Fruit fly (Drosophila melanogaster) whole organism, wandering third instar larva: ENCODE data around the gene Iyd.

Source experiments
- CG32264 ChIP-seq: fragments of 200-800 bp; sonication (Bioruptor generic); optimal IDR thresholded peaks from 2 replicates; lab custom pipeline; 2016; ENCODE audit warnings: missing biosample characterization, missing genetic modification characterization
- CrebA ChIP-seq: fragments of 200-800 bp; sonication (Bioruptor generic); optimal IDR thresholded peaks from 2 replicates; lab custom pipeline; 2016; ENCODE audit warnings: missing biosample characterization, mild to moderate bottlenecking, missing genetic modification characterization, borderline replicate concordance
- Dfd ChIP-seq: fragments of >200 bp; optimal IDR thresholded peaks from 2 replicates; lab custom pipeline; 2017; ENCODE audit warnings: missing biosample characterization, missing genetic modification characterization
- GATAd ChIP-seq: sonication (Bioruptor generic); optimal IDR thresholded peaks from 2 replicates; lab custom pipeline; 2016; ENCODE audit warnings: missing biosample characterization, missing genetic modification characterization
- HLH106 ChIP-seq: fragments of 200-800 bp; optimal IDR thresholded peaks from 3 replicates; lab custom pipeline; 2019; ENCODE audit warnings: missing biosample characterization, mild to moderate bottlenecking, missing genetic modification characterization, moderate library complexity
- Hnf4 ChIP-seq: fragments of 200-800 bp; sonication (Bioruptor generic); optimal IDR thresholded peaks from 2 replicates; lab custom pipeline; 2016; ENCODE audit warnings: missing biosample characterization, mild to moderate bottlenecking, missing genetic modification characterization
- Hr78 ChIP-seq: fragments of >200 bp; optimal IDR thresholded peaks from 2 replicates; lab custom pipeline; 2017; ENCODE audit warnings: missing biosample characterization, missing genetic modification characterization
- Mio ChIP-seq: sonication (Bioruptor generic); optimal IDR thresholded peaks from 2 replicates; lab custom pipeline; 2016; ENCODE audit warnings: missing biosample characterization, missing genetic modification characterization
- Myc ChIP-seq: fragments of >200 bp; optimal IDR thresholded peaks from 2 replicates; lab custom pipeline; 2017
- N ChIP-seq: fragments of >200 bp; optimal IDR thresholded peaks from 2 replicates; lab custom pipeline; 2018; ENCODE audit warnings: missing biosample characterization, missing external identifiers, missing genetic modification characterization
- OdsH ChIP-seq: fragments of 200-800 bp; sonication (Bioruptor generic); optimal IDR thresholded peaks from 2 replicates; lab custom pipeline; 2016; ENCODE audit warnings: missing biosample characterization, mild to moderate bottlenecking, missing genetic modification characterization
- Sp1 ChIP-seq: fragments of 200-800 bp; sonication (Bioruptor generic); optimal IDR thresholded peaks from 3 replicates; lab custom pipeline; 2019; ENCODE audit warnings: missing biosample characterization, mild to moderate bottlenecking, missing genetic modification characterization, moderate library complexity
- Vsx2 ChIP-seq: fragments of 200-300, 225-300 bp; sonication (Bioruptor generic); optimal IDR thresholded peaks from 2 replicates; lab custom pipeline; 2018; ENCODE audit warnings: missing biosample characterization, missing genetic modification characterization; ENCODE audit not compliant: partially characterized antibody
- dl ChIP-seq, 2 experiments: fragments of 175-275, 200-275 bp in 1 of 2; fragments of 200-275 bp in 1 of 2; sonication (Bioruptor generic); optimal IDR thresholded peaks; lab custom pipeline; 2018; ENCODE audit warnings: mild to moderate bottlenecking in 2 of 2, missing biosample characterization in 2 of 2, missing genetic modification characterization in 2 of 2, moderate library complexity in 2 of 2; ENCODE audit not compliant: partially characterized antibody in 2 of 2, insufficient read depth in 1 of 2
- dmrt93B ChIP-seq: fragments of 200-800 bp; sonication (Bioruptor generic); optimal IDR thresholded peaks from 2 replicates; lab custom pipeline; 2018; ENCODE audit warnings: missing biosample characterization, mild to moderate bottlenecking, missing genetic modification characterization
- dsf ChIP-seq: sonication (Bioruptor generic); optimal IDR thresholded peaks from 2 replicates; lab custom pipeline; 2016; ENCODE audit warnings: missing biosample characterization, missing genetic modification characterization, borderline replicate concordance
- fru ChIP-seq: fragments of 200-800 bp; sonication (Bioruptor generic); optimal IDR thresholded peaks from 3 replicates; lab custom pipeline; 2016; ENCODE audit warnings: missing biosample characterization, mild to moderate bottlenecking, missing genetic modification characterization
- h ChIP-seq: fragments of 200-800 bp; sonication (Bioruptor generic); optimal IDR thresholded peaks from 3 replicates; lab custom pipeline; 2016; ENCODE audit warnings: missing biosample characterization, mild to moderate bottlenecking, missing genetic modification characterization
- jim ChIP-seq: fragments of 175-275, 200-325 bp; sonication (Bioruptor generic); optimal IDR thresholded peaks from 2 replicates; lab custom pipeline; 2016; ENCODE audit warnings: missing biosample characterization, mild to moderate bottlenecking, missing genetic modification characterization
- lola ChIP-seq: fragments of >200 bp; optimal IDR thresholded peaks from 2 replicates; lab custom pipeline; 2017; ENCODE audit warnings: missing biosample characterization, missing genetic modification characterization
- psq ChIP-seq: fragments of 200-800 bp; sonication (Bioruptor generic); optimal IDR thresholded peaks from 3 replicates; lab custom pipeline; 2017; ENCODE audit warnings: missing biosample characterization, mild to moderate bottlenecking, missing genetic modification characterization, moderate library complexity
- rgr ChIP-seq: fragments of 200-800 bp; sonication (Bioruptor generic); optimal IDR thresholded peaks from 3 replicates; lab custom pipeline; 2016; ENCODE audit warnings: missing biosample characterization, mild to moderate bottlenecking, missing genetic modification characterization
- sage ChIP-seq: fragments of 200-800 bp; sonication (Bioruptor generic); optimal IDR thresholded peaks from 2 replicates; lab custom pipeline; 2016; ENCODE audit warnings: missing biosample characterization, mild to moderate bottlenecking, missing genetic modification characterization
- sv ChIP-seq: fragments of 200-800 bp; sonication (Bioruptor generic); optimal IDR thresholded peaks from 3 replicates; lab custom pipeline; 2016; ENCODE audit warnings: missing biosample characterization, missing genetic modification characterization
- tai ChIP-seq: sonication (Bioruptor generic); optimal IDR thresholded peaks from 2 replicates; lab custom pipeline; 2016; ENCODE audit warnings: missing biosample characterization, missing genetic modification characterization
- usp ChIP-seq: fragments of >200 bp; optimal IDR thresholded peaks from 2 replicates; lab custom pipeline; 2017; ENCODE audit warnings: missing biosample characterization, missing genetic modification characterization
- woc ChIP-seq: sonication (Bioruptor generic); optimal IDR thresholded peaks from 2 replicates; lab custom pipeline; 2016; ENCODE audit warnings: missing biosample characterization, mild to moderate bottlenecking, missing genetic modification characterization

Iyd gene

dm6 chr3L:11107935-11108334, 11.9 kb upstream of the Iyd start, which contains the start of gene CG12522:
Gene CG12522, plus strand, starts transcription at chr3L:11108235.
- no peak for TF ChIP-seq woc (GFP tag; lab: Kevin White, UChicago)
- TF ChIP-seq Hr78 (GFP tag; lab: Kevin White, UChicago), result no peak
- TF ChIP-seq dmrt93B (GFP tag; lab: Kevin White, UChicago), result no peak
- no peak for TF ChIP-seq Dfd (GFP tag; lab: Kevin White, UChicago)
- TF ChIP-seq, all 38 proteins: peak for 0

- TF ChIP-seq Dfd (GFP tag; lab: Kevin White, UChicago) (no peak), jim (GFP tag; lab: Kevin White, UChicago) (no peak), dl (GFP tag; optimal IDR thresholded peaks at IDR 0.05; lab: Kevin White, UChicago; ENCODE audit: insufficient read depth in 1 of 2, partially characterized antibody in 2 of 2) (no peak), N (GFP tag; lab: Kevin White, UChicago) (no peak), HLH106 (no peak), dsf (GFP tag; lab: Kevin White, UChicago) (no peak), Hnf4 (GFP tag; lab: Kevin White, UChicago) (no peak), Sp1 (no peak), fru (no peak), lola (GFP tag; lab: Kevin White, UChicago) (no peak), sv (GFP tag; lab: Kevin White, UChicago) (no peak), psq (no peak), tai (GFP tag; lab: Kevin White, UChicago) (no peak), rgr (no peak), GATAd (GFP tag; lab: Kevin White, UChicago) (no peak), Myc (lab: Kevin White, UChicago) (no peak), Mio (GFP tag; lab: Kevin White, UChicago) (no peak)
These were observed 11.4 kb upstream of the Iyd start, which contains the start of gene CG32073 for dm6 chr3L:11107432-11107831. Gene CG32073, minus strand, starts transcription at chr3L:11107582.

- no peak for TF ChIP-seq woc (GFP tag; lab: Kevin White, UChicago)
- TF ChIP-seq Myc (lab: Kevin White, UChicago), result no peak
- no peak for TF ChIP-seq sv (GFP tag; lab: Kevin White, UChicago)
- no peak for TF ChIP-seq rgr
- no peak for TF ChIP-seq CG32264 (GFP tag; lab: Kevin White, UChicago)
- no peak for TF ChIP-seq Mio (GFP tag; lab: Kevin White, UChicago)
These were observed 7.7 kb upstream of the Iyd start, which contains the start of gene CG32071 for dm6 chr3L:11103773-11104172. Gene CG32071, minus strand, starts transcription at chr3L:11103873.

dm6 chr3L:11102930-11103329, 6.9 kb upstream of the Iyd start, which contains the start of gene Elo68alpha:
Gene Elo68alpha, minus strand, starts transcription at chr3L:11103030.
- TF ChIP-seq jim (GFP tag; lab: Kevin White, UChicago) (no peak), usp (GFP tag; lab: Kevin White, UChicago) (no peak), HLH106 (no peak), dsf (GFP tag; lab: Kevin White, UChicago) (no peak), sv (GFP tag; lab: Kevin White, UChicago) (no peak), OdsH (GFP tag; lab: Kevin White, UChicago) (no peak), h (GFP tag; lab: Kevin White, UChicago) (no peak), dmrt93B (GFP tag; lab: Kevin White, UChicago) (no peak), Hnf4 (GFP tag; lab: Kevin White, UChicago) (no peak), Myc (lab: Kevin White, UChicago) (no peak)

- no peak for TF ChIP-seq Vsx2 (GFP tag; lab: Kevin White, UChicago)
- no peak for TF ChIP-seq rgr
- no peak for TF ChIP-seq Hnf4 (GFP tag; lab: Kevin White, UChicago)
- no peak for TF ChIP-seq Hr78 (GFP tag; lab: Kevin White, UChicago)
- no peak for TF ChIP-seq CrebA
- TF ChIP-seq Myc (lab: Kevin White, UChicago), result no peak
- no peak for TF ChIP-seq Sp1
- TF ChIP-seq sv (GFP tag; lab: Kevin White, UChicago), result no peak
- TF ChIP-seq dmrt93B (GFP tag; lab: Kevin White, UChicago), result no peak
- TF ChIP-seq dsf (GFP tag; lab: Kevin White, UChicago), result no peak
- no peak for TF ChIP-seq usp (GFP tag; lab: Kevin White, UChicago)
- no peak for TF ChIP-seq sage (GFP tag; lab: Kevin White, UChicago)
These were observed 5.6 kb upstream of the Iyd start, which contains the start of gene Elo68beta for dm6 chr3L:11101598-11101997. Gene Elo68beta, minus strand, starts transcription at chr3L:11101698.
